Fruit fly (Drosophila melanogaster): ENCODE data around the gene Prx4.

Gene Prx4

DNA sequence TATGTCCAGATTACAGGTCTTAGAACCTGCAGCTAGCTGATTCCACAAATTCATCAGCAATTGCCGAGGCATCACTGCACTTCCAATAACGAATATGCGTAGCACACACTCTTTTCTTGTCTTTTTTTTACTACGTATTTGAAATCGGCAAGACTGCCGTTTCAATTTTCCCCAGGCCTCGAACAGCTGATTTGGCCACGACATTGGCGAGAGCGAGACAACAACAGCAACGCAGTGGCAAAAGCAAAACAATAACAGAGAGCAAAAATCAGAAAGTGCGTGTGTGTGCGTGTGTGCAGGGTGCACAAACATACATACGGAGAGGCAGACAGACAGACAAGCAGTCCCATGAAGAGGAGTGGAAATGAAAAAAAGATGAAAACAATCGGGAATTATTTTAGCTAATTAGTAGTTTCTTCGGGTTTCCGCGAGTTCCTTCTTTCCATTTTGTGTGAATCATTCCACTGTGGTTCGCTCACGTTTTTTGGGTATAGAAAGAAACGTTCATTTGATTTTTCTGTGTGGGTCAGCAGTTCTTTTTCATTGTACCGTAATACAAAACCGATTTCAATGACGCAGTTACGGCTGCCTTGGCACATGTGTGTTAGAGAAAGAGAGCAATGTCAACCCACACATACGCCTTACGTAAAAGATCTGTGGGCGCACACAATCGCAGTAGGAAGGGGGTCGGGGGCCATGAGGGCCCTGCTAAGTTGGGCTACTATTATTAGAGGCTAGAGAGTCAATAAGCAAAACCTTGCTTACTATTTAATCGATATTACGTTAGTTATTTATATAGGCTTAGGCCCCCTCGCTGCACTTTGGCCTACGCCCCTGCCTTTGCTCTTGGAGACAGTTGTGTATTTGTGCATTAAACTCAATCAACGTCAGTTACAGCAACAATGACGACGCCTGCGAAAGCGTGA, 18.2 kb downstream of the Prx4 start (continued):
- peak; percentile 100 for TF ChIP-seq CG34406 (GFP tag; optimal IDR thresholded peaks at IDR 0.05)
- peak; percentile 98 for TF ChIP-seq CG16779 (tag; optimal IDR thresholded peaks at IDR 0.05)
- peak; percentile 99 for TF ChIP-seq achi (GFP tag; optimal IDR thresholded peaks at IDR 0.05)
- TF ChIP-seq eg (GFP tag; IDR thresholded peaks at IDR 0.05): peak; percentile 100
- TF ChIP-seq CG8632 (GFP tag; optimal IDR thresholded peaks at IDR 0.05): peak; percentile 100
- peak; percentile 100 for TF ChIP-seq Ets21C (GFP tag; optimal IDR thresholded peaks at IDR 0.05)
- TF ChIP-seq spab (GFP tag; optimal IDR thresholded peaks at IDR 0.05): peak; percentile 99
- peak; percentile 96 for TF ChIP-seq fkh (GFP tag; optimal IDR thresholded peaks at IDR 0.05)
- peak; percentile 100 for TF ChIP-seq OdsH (GFP tag; optimal IDR thresholded peaks at IDR 0.05)
- peak; percentile 95 for TF ChIP-seq CG9139 (GFP tag; optimal IDR thresholded peaks at IDR 0.05)
- TF ChIP-seq Ets96B (tag; optimal IDR thresholded peaks at IDR 0.05): peak; percentile 99

- TF ChIP-seq Blimp-1 (GFP tag; optimal IDR thresholded peaks at IDR 0.05) (no peak), fkh (GFP tag; optimal IDR thresholded peaks at IDR 0.05) (peak; percentile 53), CG11762 (GFP tag; optimal IDR thresholded peaks at IDR 0.05; ENCODE audit: insufficient read depth) (no peak), CG15336 (GFP tag; IDR thresholded peaks at IDR 0.05) (0 out of 2 replicates have a peak, but pooled peaks have one; percentile 9), Sox14 (GFP tag; optimal IDR thresholded peaks at IDR 0.05) (peak; percentile 15), Hr39 (GFP tag; optimal IDR thresholded peaks at IDR 0.05) (no peak), CG3032 (tag; optimal IDR thresholded peaks at IDR 0.05) (no peak), fd59A (GFP tag; optimal IDR thresholded peaks at IDR 0.05) (no peak), Ets21C (GFP tag; optimal IDR thresholded peaks at IDR 0.05) (no peak), Eip75B (GFP tag; optimal IDR thresholded peaks at IDR 0.05) (no peak), CG6808 (GFP tag; optimal IDR thresholded peaks at IDR 0.05) (no peak), Hr38 (GFP tag; optimal IDR thresholded peaks at IDR 0.05) (no peak), svp (GFP tag) (peak; percentile 31), CG6792 (GFP tag; optimal IDR thresholded peaks at IDR 0.05) (no peak), vri (GFP tag; optimal IDR thresholded peaks at IDR 0.05) (peak; percentile 46), Smox (GFP tag; optimal IDR thresholded peaks at IDR 0.05) (no peak), CG1621 (tag; optimal IDR thresholded peaks at IDR 0.05) (no peak), CG7368 (GFP tag; optimal IDR thresholded peaks at IDR 0.05) (no peak), Eip78C (GFP tag) (peak; percentile 4), ss (GFP tag; optimal IDR thresholded peaks at IDR 0.05) (peak in 1 of 2 experiments; percentile 26), Ets96B (tag; optimal IDR thresholded peaks at IDR 0.05) (no peak), spab (GFP tag; optimal IDR thresholded peaks at IDR 0.05) (no peak), CG6163 (GFP tag; IDR thresholded peaks at IDR 0.05) (0 out of 3 replicates have a peak, but pooled peaks have one; percentile 11), Gug (GFP tag; IDR thresholded peaks at IDR 0.05) (no peak), acj6 (GFP tag; optimal IDR thresholded peaks at IDR 0.05) (no peak)
Measured at dm6 chr3L:3069774-3070173, 27.6 kb downstream of the Prx4 start.

DNA sequence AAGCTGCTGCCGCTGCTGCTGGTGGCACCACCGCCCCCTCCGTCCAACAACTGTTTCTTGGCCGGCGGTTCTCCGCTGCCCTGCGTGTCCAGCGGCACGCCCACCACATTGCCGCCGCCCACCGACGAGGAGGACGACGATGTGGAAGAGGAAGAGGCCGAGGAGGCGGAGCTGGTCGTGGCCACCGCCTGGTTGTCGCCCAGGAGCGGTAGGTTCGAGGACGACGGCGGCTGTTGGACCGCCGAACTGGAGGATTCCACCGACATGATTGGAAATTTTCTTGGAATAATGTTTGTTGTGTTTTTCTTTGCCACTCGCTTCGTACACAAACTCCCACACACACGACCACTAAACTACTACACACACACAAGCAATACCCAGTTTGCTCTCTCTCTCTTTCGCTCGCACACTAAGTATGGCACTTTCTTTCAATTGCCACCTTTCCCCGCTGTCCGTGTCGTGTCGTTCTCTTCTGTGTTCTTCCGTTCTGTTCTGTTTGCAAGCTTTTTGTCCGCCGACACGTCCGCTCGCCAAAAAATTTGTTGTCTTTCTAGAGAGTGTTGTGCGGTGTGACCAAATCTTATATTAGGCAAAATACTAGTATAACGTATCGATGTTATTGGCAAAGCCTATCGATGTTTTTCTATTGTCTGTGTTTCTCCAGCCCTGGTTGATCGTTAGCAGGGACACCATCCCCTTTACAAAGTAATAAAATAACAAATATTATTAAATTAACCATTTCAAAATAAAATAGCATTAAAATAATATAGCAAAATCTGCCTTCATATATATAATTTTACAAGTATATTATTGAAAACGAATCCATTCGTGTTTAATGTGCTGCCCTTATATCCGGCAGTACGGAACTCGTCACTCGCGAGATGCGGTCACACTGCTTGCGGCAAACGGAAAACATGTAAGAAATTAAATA, 28.4 kb downstream of the Prx4 start, which contains the start of the genes CG32486 and PAN3:
TSS of gene CG32486 (minus strand) at position 566 of the 931 bp plus-strand sequence.
TSS of gene PAN3 (plus strand) at position 860 of the 931 bp plus-strand sequence.
- peak; percentile 21 for TF ChIP-seq Smox (GFP tag; optimal IDR thresholded peaks at IDR 0.05)
- TF ChIP-seq CG8119 (GFP tag; IDR thresholded peaks at IDR 0.05): peak; percentile 32; the same call in 1 of the 3 replicates
- no peak for TF ChIP-seq CG11902 (GFP tag; optimal IDR thresholded peaks at IDR 0.05)
- no peak for TF ChIP-seq pdm3 (GFP tag; optimal IDR thresholded peaks at IDR 0.05)
- TF ChIP-seq Sox102F (GFP tag; optimal IDR thresholded peaks at IDR 0.05): no peak
- peak; percentile 24 for TF ChIP-seq CG3032 (tag; optimal IDR thresholded peaks at IDR 0.05)
- no peak for TF ChIP-seq fd59A (GFP tag; optimal IDR thresholded peaks at IDR 0.05)
- peak; percentile 43 to 65 for TF ChIP-seq ss (GFP tag; optimal IDR thresholded peaks at IDR 0.05)
- TF ChIP-seq fkh (GFP tag; optimal IDR thresholded peaks at IDR 0.05): peak; percentile 68
- TF ChIP-seq lz (GFP tag; optimal IDR thresholded peaks at IDR 0.05): no peak
- peak; percentile 41 for TF ChIP-seq Eip75B (GFP tag; optimal IDR thresholded peaks at IDR 0.05)
- TF ChIP-seq CG11294 (GFP tag; IDR thresholded peaks at IDR 0.05): no peak
- no peak for TF ChIP-seq CG11762 (GFP tag; optimal IDR thresholded peaks at IDR 0.05; ENCODE audit: insufficient read depth)
- TF ChIP-seq eg (GFP tag; IDR thresholded peaks at IDR 0.05): peak; percentile 47; the same call in 2 of the 3 replicates
- TF ChIP-seq esn (GFP tag; optimal IDR thresholded peaks at IDR 0.05): peak; percentile 38
- peak; percentile 16 for TF ChIP-seq CG10631 (GFP tag; optimal IDR thresholded peaks at IDR 0.05)
- TF ChIP-seq Hr4 (GFP tag; optimal IDR thresholded peaks at IDR 0.05): no peak
- no peak for TF ChIP-seq cyc (GFP tag; optimal IDR thresholded peaks at IDR 0.05)
- peak; percentile 58 for TF ChIP-seq CG9139 (GFP tag; optimal IDR thresholded peaks at IDR 0.05)
- peak; percentile 56 for TF ChIP-seq CG6854 (GFP tag; optimal IDR thresholded peaks at IDR 0.05)
- no peak for TF ChIP-seq achi (GFP tag; optimal IDR thresholded peaks at IDR 0.05)

All from whole organism, prepupa.